Fruit fly (Drosophila melanogaster): ENCODE measurements around the gene CG1544.

CG1544 gene

dm6 chr3R:31218997-31219992, 22.6 kb downstream of the CG1544 start, which contains the start of gene ATPsynC (continued):
- TF ChIP-seq CG3163 (GFP tag; optimal IDR thresholded peaks at IDR 0.05), result peak; percentile 27
- no peak for TF ChIP-seq CG17612 (GFP tag; IDR thresholded peaks at IDR 0.05)
- no peak for TF ChIP-seq tup (GFP tag; optimal IDR thresholded peaks at IDR 0.05)
- TF ChIP-seq CG10209 (GFP tag; optimal IDR thresholded peaks at IDR 0.05), result peak; percentile 34
- peak; percentile 100 for TF ChIP-seq pzg (GFP tag; optimal IDR thresholded peaks at IDR 0.05)
- peak; percentile 100 for TF ChIP-seq gfzf (GFP tag; optimal IDR thresholded peaks at IDR 0.05)
- peak; percentile 79 for TF ChIP-seq Elba2 (GFP tag; optimal IDR thresholded peaks at IDR 0.05)
- TF ChIP-seq CG12299 (tag; optimal IDR thresholded peaks at IDR 0.05), result peak; percentile 35
- TF ChIP-seq CG1603 (tag; optimal IDR thresholded peaks at IDR 0.05), result peak; percentile 95
- TF ChIP-seq Camta (GFP tag; optimal IDR thresholded peaks at IDR 0.05), result no peak
- no peak for TF ChIP-seq CG14014 (GFP tag; IDR thresholded peaks at IDR 0.05)
- TF ChIP-seq CG7372 (GFP tag; IDR thresholded peaks at IDR 0.05), result no peak
- no peak for TF ChIP-seq CG15011 (GFP tag; optimal IDR thresholded peaks at IDR 0.05)
- TF ChIP-seq dm (GFP tag; optimal IDR thresholded peaks at IDR 0.05), result peak; percentile 39
- no peak for TF ChIP-seq Ravus (GFP tag; IDR thresholded peaks at IDR 0.05)
- TF ChIP-seq row (GFP tag; IDR thresholded peaks at IDR 0.05), result no peak
- TF ChIP-seq Hmr (GFP tag; optimal IDR thresholded peaks at IDR 0.05), result peak; percentile 92
- TF ChIP-seq dysf (GFP tag; IDR thresholded peaks at IDR 0.05), result no peak
- no peak for TF ChIP-seq grn (GFP tag; optimal IDR thresholded peaks at IDR 0.05)
- peak; percentile 56 for TF ChIP-seq stwl (tag; optimal IDR thresholded peaks at IDR 0.05)
- TF ChIP-seq CG9215 (GFP tag; IDR thresholded peaks at IDR 0.05), result no peak
- TF ChIP-seq bbx (GFP tag; IDR thresholded peaks at IDR 0.05; ENCODE audit: partially characterized antibody), result no peak
- TF ChIP-seq CG13894 (tag; optimal IDR thresholded peaks at IDR 0.05), result peak; percentile 82
- peak; percentile 19 for TF ChIP-seq Abd-B (GFP tag; optimal IDR thresholded peaks at IDR 0.05)
- TF ChIP-seq repo (GFP tag; optimal IDR thresholded peaks at IDR 0.05), result peak; percentile 33
- TF ChIP-seq ewg (GFP tag; optimal IDR thresholded peaks at IDR 0.05), result peak; percentile 51
- peak; percentile 62 for TF ChIP-seq Hand (GFP tag; optimal IDR thresholded peaks at IDR 0.05)
- no peak for TF ChIP-seq CG17361 (GFP tag; IDR thresholded peaks at IDR 0.05)
- peak; percentile 78 for TF ChIP-seq CG6765 (GFP tag; optimal IDR thresholded peaks at IDR 0.05)
- peak; percentile 52 for TF ChIP-seq CG2712 (tag; optimal IDR thresholded peaks at IDR 0.05)
- TF ChIP-seq Gug (GFP tag; IDR thresholded peaks at IDR 0.05), result no peak
- TF ChIP-seq sr (GFP tag; IDR thresholded peaks at IDR 0.05), result no peak
- TF ChIP-seq CG18476 (GFP tag; optimal IDR thresholded peaks at IDR 0.05), result no peak
- TF ChIP-seq ase (GFP tag; IDR thresholded peaks at IDR 0.05), result no peak
- no peak for TF ChIP-seq CG13775 (GFP tag; optimal IDR thresholded peaks at IDR 0.05)
- no peak for TF ChIP-seq Dbx (GFP tag; IDR thresholded peaks at IDR 0.05)
- TF ChIP-seq ato (GFP tag; IDR thresholded peaks at IDR 0.05; ENCODE audit: partially characterized antibody), result no peak
- no peak for TF ChIP-seq CG7839 (tag; optimal IDR thresholded peaks at IDR 0.05)
- TF ChIP-seq Nf-YB (GFP tag; optimal IDR thresholded peaks at IDR 0.05), result peak; percentile 1
- no peak for TF ChIP-seq CG4707 (GFP tag; optimal IDR thresholded peaks at IDR 0.05)
- TF ChIP-seq Ets97D (GFP tag; optimal IDR thresholded peaks at IDR 0.05), result peak; percentile 94
- peak; percentile 14 for TF ChIP-seq CG17359 (tag; optimal IDR thresholded peaks at IDR 0.05)
- TF ChIP-seq caup (GFP tag; optimal IDR thresholded peaks at IDR 0.05; ENCODE audit: severe bottlenecking), result peak; percentile 27
- TF ChIP-seq CG11247 (GFP tag; IDR thresholded peaks at IDR 0.05), result no peak
- peak; percentile 5 for TF ChIP-seq CG9437 (GFP tag; optimal IDR thresholded peaks at IDR 0.05)
- peak; percentile 63 for TF ChIP-seq Dad (GFP tag; optimal IDR thresholded peaks at IDR 0.05)
- TF ChIP-seq nmo (GFP tag; optimal IDR thresholded peaks at IDR 0.05), result peak; percentile 65
- peak; percentile 20 for TF ChIP-seq CG12104 (GFP tag; optimal IDR thresholded peaks at IDR 0.05)
